Worm (Caenorhabditis elegans): ENCODE measurements around the gene cdc-25.4.

cdc-25.4 gene

ce11 chrII:10222577-10222976 is 33.3 kb upstream of the cdc-25.4 start, which contains the start of gene plc-3:
Gene plc-3, plus strand, starts transcription at chrII:10222877.
- TF ChIP-seq nhr-237 (tag; optimal IDR thresholded peaks at IDR 0.05) = no peak
- TF ChIP-seq mdt-29 (GFP tag; IDR thresholded peaks at IDR 0.05) = no peak
- no peak for TF ChIP-seq lin-1 (GFP tag; IDR thresholded peaks at IDR 0.05)
- TF ChIP-seq ceh-28 (tag; optimal IDR thresholded peaks at IDR 0.05) = no peak
- no peak for TF ChIP-seq mep-1 (tag; optimal IDR thresholded peaks at IDR 0.05)
- TF ChIP-seq arid-1 (GFP tag; conservative IDR thresholded peaks at IDR 0.05) = no peak
- TF ChIP-seq ceh-62 (tag; optimal IDR thresholded peaks at IDR 0.05) = no peak
- no peak for TF ChIP-seq aha-1 (tag)
- no peak for TF ChIP-seq ztf-7 (tag; optimal IDR thresholded peaks at IDR 0.05)
- TF ChIP-seq F26F4.8 (GFP tag; conservative IDR thresholded peaks at IDR 0.05) = no peak

ce11 chrII:10221627-10222026 is 32.4 kb upstream of the cdc-25.4 start:
- TF ChIP-seq jun-1 (tag; optimal IDR thresholded peaks at IDR 0.05) = no peak
- no peak for TF ChIP-seq F37D6.2 (tag; optimal IDR thresholded peaks at IDR 0.05)
- TF ChIP-seq aly-2 (tag; optimal IDR thresholded peaks at IDR 0.05) = no peak
- no peak for TF ChIP-seq lin-38 (GFP tag; IDR thresholded peaks at IDR 0.05)
- TF ChIP-seq ZK546.5 (tag; optimal IDR thresholded peaks at IDR 0.05) = no peak
- no peak for TF ChIP-seq F10B5.3 (tag; optimal IDR thresholded peaks at IDR 0.05)
- no peak for TF ChIP-seq ceh-28 (tag; optimal IDR thresholded peaks at IDR 0.05)
- TF ChIP-seq pqm-1 (tag; optimal IDR thresholded peaks at IDR 0.05) = peak; percentile 94
- TF ChIP-seq nhr-6 (tag; optimal IDR thresholded peaks at IDR 0.05) = no peak
- no peak for TF ChIP-seq daf-16 (GFP tag; optimal IDR thresholded peaks at IDR 0.05)
- peak; percentile 33 for TF ChIP-seq daf-16 (tag; optimal IDR thresholded peaks at IDR 0.05)
- no peak for TF ChIP-seq F44E2.7 (GFP tag; IDR thresholded peaks at IDR 0.05)
- no peak for TF ChIP-seq nhr-42 (GFP tag; IDR thresholded peaks at IDR 0.05)
- TF ChIP-seq ceh-44 (GFP tag; IDR thresholded peaks at IDR 0.05) = no peak
- no peak for TF ChIP-seq Y48G9A.11 (GFP tag; IDR thresholded peaks at IDR 0.05)
- TF ChIP-seq nhr-48 (tag; optimal IDR thresholded peaks at IDR 0.05) = no peak
- TF ChIP-seq pha-4 (GFP tag; IDR thresholded peaks at IDR 0.05) = no peak
- no peak for TF ChIP-seq pha-4 (tag; optimal IDR thresholded peaks at IDR 0.05)
- TF ChIP-seq ceh-82 (tag; optimal IDR thresholded peaks at IDR 0.05) = no peak
- 0 out of 2 replicates have a peak, but pooled peaks have one; percentile 31 for TF ChIP-seq php-3 (GFP tag; IDR thresholded peaks at IDR 0.05)
- no peak for TF ChIP-seq ces-1 (GFP tag; optimal IDR thresholded peaks at IDR 0.05)
- no peak for TF ChIP-seq unc-39 (tag; optimal IDR thresholded peaks at IDR 0.05)
- TF ChIP-seq dmd-9 (GFP tag; IDR thresholded peaks at IDR 0.05) = no peak
- no peak for TF ChIP-seq R02D3.7 (tag; optimal IDR thresholded peaks at IDR 0.05)
- no peak for TF ChIP-seq snpc-1.2 (GFP tag; IDR thresholded peaks at IDR 0.05)
- no peak for TF ChIP-seq Y105C5A.15 (GFP tag; IDR thresholded peaks at IDR 0.05)
- TF ChIP-seq nhr-76 (tag; optimal IDR thresholded peaks at IDR 0.05) = no peak
- TF ChIP-seq nhr-25 (tag; optimal IDR thresholded peaks at IDR 0.05; ENCODE audit: borderline replicate concordance, insufficient read depth) = no peak
- TF ChIP-seq mep-1 (tag; optimal IDR thresholded peaks at IDR 0.05) = no peak
- no peak for TF ChIP-seq hif-1 (tag; optimal IDR thresholded peaks at IDR 0.05)
- 0 out of 2 replicates have a peak, but pooled peaks have one; percentile 12 for TF ChIP-seq nhr-41 (GFP tag; IDR thresholded peaks at IDR 0.05)
- no peak for TF ChIP-seq mes-2 (tag; optimal IDR thresholded peaks at IDR 0.05; ENCODE audit: poor library complexity, severe bottlenecking)
- no peak for TF ChIP-seq lin-29 (GFP tag; IDR thresholded peaks at IDR 0.05)
- no peak for TF ChIP-seq ztf-11 (tag; optimal IDR thresholded peaks at IDR 0.05)
- TF ChIP-seq lin-13 (GFP tag; optimal IDR thresholded peaks at IDR 0.05) = no peak
- TF ChIP-seq madf-9 (GFP tag; conservative IDR thresholded peaks at IDR 0.05) = no peak
- no peak for TF ChIP-seq ctbp-1 (GFP tag; IDR thresholded peaks at IDR 0.05)
- no peak for TF ChIP-seq F49E8.2 (tag; optimal IDR thresholded peaks at IDR 0.05; ENCODE audit: borderline replicate concordance)
- no peak for TF ChIP-seq egl-43 (GFP tag; IDR thresholded peaks at IDR 0.05)
- TF ChIP-seq hmg-1.1 (GFP tag; IDR thresholded peaks at IDR 0.05) = no peak
- TF ChIP-seq egl-27 (tag; optimal IDR thresholded peaks at IDR 0.05) = no peak
- peak; percentile 38 for TF ChIP-seq hlh-30 (tag; optimal IDR thresholded peaks at IDR 0.05; ENCODE audit: insufficient read depth)
- no peak for TF ChIP-seq fos-1 (tag; optimal IDR thresholded peaks at IDR 0.05)

All from whole organism, L4 larva.